Worm (Caenorhabditis elegans) whole organism, mixed stage, embryonic: ENCODE measurements around the gene pbs-6.

Source experiments
- lin-13 ChIP-seq: fragments of 150-350 bp; optimal IDR thresholded peaks from 2 replicates; lab custom pipeline; 2014; ENCODE audit warnings: missing biosample characterization, missing genetic modification characterization
- mls-2 ChIP-seq: sonication (generic microtip); optimal IDR thresholded peaks from 2 replicates; lab custom pipeline; 2016; ENCODE audit warnings: mild to moderate bottlenecking, missing genetic modification characterization, moderate library complexity, missing compliant biosample characterization
- nhr-28 ChIP-seq: fragments of 150-350 bp; optimal IDR thresholded peaks from 2 replicates; lab custom pipeline; 2014; ENCODE audit warnings: missing biosample characterization, missing genetic modification characterization
- pha-4 ChIP-seq: fragments of 150-350 bp; optimal IDR thresholded peaks from 2 replicates; lab custom pipeline; 2018; ENCODE audit warnings: missing biosample characterization, missing genetic modification reagents, missing genetic modification characterization
- snpc-4 ChIP-seq: fragments of 150-350 bp; optimal IDR thresholded peaks from 2 replicates; lab custom pipeline; 2014; ENCODE audit warnings: missing biosample characterization, missing genetic modification characterization
- unc-39 ChIP-seq: fragments of 150-350 bp; optimal IDR thresholded peaks from 2 replicates; lab custom pipeline; 2014; ENCODE audit warnings: missing biosample characterization, missing genetic modification characterization

ce11 chrIII:8216224-8216623 is 27.7 kb downstream of the pbs-6 start, which contains the start of gene unc-86:
- TF ChIP-seq lin-13 (tag; lab: Kevin White, UChicago) = no peak
- TF ChIP-seq unc-39 = no peak
- no peak for TF ChIP-seq pha-4 (tag; lab: Kevin White, UChicago)
- no peak for TF ChIP-seq snpc-4
- no peak for TF ChIP-seq nhr-28 (tag; lab: Kevin White, UChicago)
- TF ChIP-seq mls-2 = no peak
